Worm (Caenorhabditis elegans): ENCODE data around the gene T20F7.3.

ce11 chrX:16815508-16815907 is 44.7 kb upstream of the T20F7.3 start:
- TF ChIP-seq him-1 (tag; optimal IDR thresholded peaks at IDR 0.05) (no peak), W03F9.2 (tag; optimal IDR thresholded peaks at IDR 0.05) (no peak), dao-5 (tag; optimal IDR thresholded peaks at IDR 0.05) (no peak)
